Fruit fly (Drosophila melanogaster) whole organism, embryonic: ENCODE results near the gene CG13409.

Experiments used
- B-H1 ChIP-seq: fragments of 200-800 bp; sonication (Bioruptor generic); IDR thresholded peaks from 3 replicates; pipeline ENCODE4 v1.3.6; 2022; ENCODE audit warnings: missing biosample characterization, missing genetic modification characterization
- Bgb ChIP-seq: fragments of 200-800 bp; sonication (Bioruptor generic); IDR thresholded peaks from 2 replicates; pipeline ENCODE4 v1.3.6; 2022; ENCODE audit warnings: missing biosample characterization, missing genetic modification characterization; ENCODE audit not compliant: partially characterized antibody
- CG10209 ChIP-seq: fragments of 200-800 bp; sonication (Bioruptor generic); optimal IDR thresholded peaks from 3 replicates; lab custom pipeline; 2017; ENCODE audit warnings: missing biosample characterization, mild to moderate bottlenecking, missing genetic modification characterization, missing genetic modification reagents
- CG10267 ChIP-seq: fragments of 200-800 bp; sonication (Bioruptor generic); optimal IDR thresholded peaks from 2 replicates; lab custom pipeline; 2018; ENCODE audit warnings: missing biosample characterization, mild to moderate bottlenecking, missing genetic modification characterization, moderate library complexity
- CG10366 ChIP-seq: fragments of 200-800 bp; sonication (Bioruptor generic); IDR thresholded peaks from 2 replicates; pipeline ENCODE4 v1.3.6; 2022; ENCODE audit warnings: missing biosample characterization, missing genetic modification characterization
- CG10543 ChIP-seq: fragments of 200-800 bp; sonication (Bioruptor generic); optimal IDR thresholded peaks from 3 replicates; lab custom pipeline; 2017; ENCODE audit warnings: missing biosample characterization, mild to moderate bottlenecking, missing genetic modification characterization, moderate library complexity
- CG11456 ChIP-seq: fragments of 200-800 bp; sonication (Bioruptor generic); IDR thresholded peaks from 3 replicates; pipeline ENCODE4 v1.3.6; 2022; ENCODE audit warnings: missing biosample characterization, missing genetic modification characterization
- CG13296 ChIP-seq: fragments of 200-800 bp; sonication (Bioruptor generic); optimal IDR thresholded peaks from 3 replicates; lab custom pipeline; 2018; ENCODE audit warnings: missing biosample characterization, mild to moderate bottlenecking, missing genetic modification characterization
- CG14050 ChIP-seq: fragments of 200-800 bp; sonication (Bioruptor generic); IDR thresholded peaks from 3 replicates; pipeline ENCODE4 v1.3.6; 2022; ENCODE audit warnings: missing biosample characterization, missing genetic modification characterization
- CG1647 ChIP-seq: fragments of 200-800 bp; sonication (Bioruptor generic); optimal IDR thresholded peaks from 3 replicates; lab custom pipeline; 2016; ENCODE audit warnings: missing biosample characterization, missing genetic modification characterization
- CG17328 ChIP-seq: fragments of 200-800 bp; sonication (Bioruptor generic); IDR thresholded peaks from 2 replicates; pipeline ENCODE4 v1.3.6; 2022; ENCODE audit warnings: missing biosample characterization, missing genetic modification characterization
- CG17359 ChIP-seq: fragments of 200-800 bp; sonication (Bioruptor generic); optimal IDR thresholded peaks from 3 replicates; lab custom pipeline; 2018; ENCODE audit warnings: missing biosample characterization, mild to moderate bottlenecking, missing genetic modification characterization, moderate library complexity
- CG17385 ChIP-seq: fragments of 200-800 bp; sonication (Bioruptor generic); optimal IDR thresholded peaks from 3 replicates; lab custom pipeline; 2018; ENCODE audit warnings: missing biosample characterization, mild to moderate bottlenecking, missing genetic modification characterization
- CG17612 ChIP-seq: fragments of 200-800 bp; sonication (Bioruptor generic); IDR thresholded peaks from 2 replicates; pipeline ENCODE4 v1.3.6; 2022; ENCODE audit warnings: missing biosample characterization, missing genetic modification characterization
- CG18011 ChIP-seq: fragments of 200-800 bp; sonication (Bioruptor generic); optimal IDR thresholded peaks from 2 replicates; lab custom pipeline; 2017; ENCODE audit warnings: missing biosample characterization, missing genetic modification characterization, mild to moderate bottlenecking, moderate library complexity, missing genotype
- CG2889 ChIP-seq: fragments of 200-800 bp; sonication (Bioruptor generic); IDR thresholded peaks from 3 replicates; pipeline ENCODE4 v1.3.6; 2022; ENCODE audit warnings: missing biosample characterization, missing genetic modification characterization
- CG4854 ChIP-seq: fragments of 200-800 bp; sonication (Bioruptor generic); optimal IDR thresholded peaks from 2 replicates; lab custom pipeline; 2016; ENCODE audit warnings: missing biosample characterization, missing genetic modification characterization, inconsistent platforms
- CG6765 ChIP-seq: fragments of 200-800 bp; sonication (Bioruptor generic); optimal IDR thresholded peaks from 3 replicates; lab custom pipeline; 2017; ENCODE audit warnings: missing biosample characterization, mild to moderate bottlenecking, missing genetic modification characterization
- CG8478 ChIP-seq: fragments of >200 bp; optimal IDR thresholded peaks from 2 replicates; lab custom pipeline; 2018
- CG9797 ChIP-seq: fragments of 200-800 bp; sonication (Bioruptor generic); optimal IDR thresholded peaks from 3 replicates; lab custom pipeline; 2018; ENCODE audit warnings: missing biosample characterization, mild to moderate bottlenecking, missing genetic modification characterization
- Dll ChIP-seq: fragments of 200-800 bp; sonication (Bioruptor generic); IDR thresholded peaks from 4 replicates; pipeline ENCODE4 v1.3.6; 2022; ENCODE audit warnings: missing biosample characterization, missing genetic modification characterization; ENCODE audit not compliant: partially characterized antibody
- Doc3 ChIP-seq: fragments of 200-800 bp; sonication (Bioruptor generic); IDR thresholded peaks from 3 replicates; pipeline ENCODE4 v1.3.6; 2022; ENCODE audit warnings: missing biosample characterization, missing genetic modification characterization; ENCODE audit not compliant: partially characterized antibody
- E2f2 ChIP-seq: fragments of 200-800 bp; sonication (Bioruptor generic); IDR thresholded peaks from 2 replicates; pipeline ENCODE4 v1.3.6; 2022; ENCODE audit warnings: missing biosample characterization, missing genetic modification characterization
- MTF-1 ChIP-seq: fragments of 200-800 bp; sonication (Bioruptor generic); optimal IDR thresholded peaks from 2 replicates; lab custom pipeline; 2018; ENCODE audit warnings: missing biosample characterization, mild to moderate bottlenecking, missing genetic modification characterization, borderline replicate concordance
- Myb ChIP-seq: fragments of 200-800 bp; sonication (Bioruptor generic); optimal IDR thresholded peaks from 2 replicates; lab custom pipeline; 2016; ENCODE audit warnings: missing biosample characterization, missing genetic modification characterization
- Rfx ChIP-seq: fragments of 200-800 bp; sonication (Bioruptor generic); IDR thresholded peaks from 2 replicates; pipeline ENCODE4 v1.3.6; 2022; ENCODE audit warnings: missing biosample characterization, missing genetic modification characterization
- Sox102F ChIP-seq: fragments of 200-800 bp; sonication (Bioruptor generic); optimal IDR thresholded peaks from 2 replicates; lab custom pipeline; 2018; ENCODE audit warnings: missing biosample characterization, mild to moderate bottlenecking, missing genetic modification characterization, moderate library complexity
- amos ChIP-seq: fragments of 200-800 bp; sonication (Bioruptor generic); IDR thresholded peaks from 2 replicates; pipeline ENCODE4 v1.3.6; 2022; ENCODE audit warnings: missing biosample characterization, missing genetic modification characterization; ENCODE audit not compliant: partially characterized antibody
- ara ChIP-seq: fragments of 200-800 bp; sonication (Bioruptor generic); IDR thresholded peaks from 2 replicates; pipeline ENCODE4 v1.3.6; 2022; ENCODE audit warnings: missing biosample characterization, missing genetic modification characterization
- da ChIP-seq: fragments of 200-800 bp; sonication (Bioruptor generic); optimal IDR thresholded peaks from 2 replicates; lab custom pipeline; 2016; ENCODE audit warnings: missing biosample characterization, missing genetic modification characterization
- dysf ChIP-seq: fragments of 200-800 bp; sonication (Bioruptor generic); IDR thresholded peaks from 3 replicates; pipeline ENCODE4 v1.3.6; 2022; ENCODE audit warnings: missing biosample characterization, missing genetic modification characterization
- gcm2 ChIP-seq: fragments of 200-800 bp; sonication (Bioruptor generic); optimal IDR thresholded peaks from 2 replicates; lab custom pipeline; 2016; ENCODE audit warnings: missing biosample characterization, missing genetic modification characterization
- ind ChIP-seq: fragments of 200-800 bp; sonication (Bioruptor generic); optimal IDR thresholded peaks from 3 replicates; lab custom pipeline; 2016; ENCODE audit warnings: missing biosample characterization, missing genetic modification characterization
- jing ChIP-seq: fragments of 200-800 bp; sonication (Bioruptor generic); optimal IDR thresholded peaks from 2 replicates; lab custom pipeline; 2018; ENCODE audit warnings: missing biosample characterization, mild to moderate bottlenecking, missing genetic modification characterization
- jumu ChIP-seq: fragments of 200-800 bp; sonication (Bioruptor generic); optimal IDR thresholded peaks from 3 replicates; lab custom pipeline; 2016; ENCODE audit warnings: missing biosample characterization, missing genetic modification characterization
- ken ChIP-seq: fragments of 200-800 bp; sonication (Bioruptor generic); IDR thresholded peaks from 3 replicates; pipeline ENCODE4 v1.3.6; 2022; ENCODE audit warnings: missing biosample characterization, missing genetic modification characterization
- lbe ChIP-seq: fragments of 200-800 bp; sonication (Bioruptor generic); optimal IDR thresholded peaks from 2 replicates; lab custom pipeline; 2016; ENCODE audit warnings: missing biosample characterization, mild to moderate bottlenecking, missing genetic modification characterization
- lola ChIP-seq, 3 experiments: fragments of >200 bp in 2 of 3; fragments of 200-800 bp in 1 of 3; sonication (Bioruptor generic) in 1 of 3; optimal IDR thresholded peaks; 2 replicates each; lab custom pipeline; 2017 to 2019; ENCODE audit warnings: missing biosample characterization in 3 of 3, missing genetic modification characterization in 3 of 3, mild to moderate bottlenecking in 1 of 3, moderate library complexity in 1 of 3
- mld ChIP-seq: fragments of 200-800 bp; sonication (Bioruptor generic); IDR thresholded peaks from 3 replicates; pipeline ENCODE4 v1.3.6; 2022; ENCODE audit warnings: missing biosample characterization, missing genetic modification characterization; ENCODE audit not compliant: partially characterized antibody
- nom ChIP-seq: fragments of 200-800 bp; sonication (Bioruptor generic); optimal IDR thresholded peaks from 2 replicates; lab custom pipeline; 2017; ENCODE audit warnings: missing biosample characterization, missing genetic modification characterization, mild to moderate bottlenecking, moderate library complexity, missing genetic modification reagents
- pho ChIP-seq: fragments of 200-800 bp; sonication (Bioruptor generic); optimal IDR thresholded peaks from 2 replicates; lab custom pipeline; 2016; ENCODE audit warnings: missing biosample characterization, missing genetic modification characterization
- prd ChIP-seq, 3 experiments: fragments of >200 bp in 2 of 3; fragments of 200-800 bp in 1 of 3; sonication (Bioruptor generic) in 1 of 3; optimal IDR thresholded peaks in 2 of 3; IDR thresholded peaks in 1 of 3; 2 replicates in 2 of 3; 3 replicates in 1 of 3; pipeline versions ENCODE4 v1.3.6 to Lab custom; 2017 to 2022; ENCODE audit warnings: missing biosample characterization in 1 of 3, missing genetic modification characterization in 1 of 3
- salm ChIP-seq: fragments of 200-800 bp; sonication (Bioruptor generic); optimal IDR thresholded peaks from 2 replicates; lab custom pipeline; 2018; ENCODE audit warnings: missing biosample characterization, mild to moderate bottlenecking, missing genetic modification characterization
- sc ChIP-seq, 3 experiments: fragments of >200 bp in 2 of 3; fragments of 200-800 bp in 1 of 3; sonication (Bioruptor generic) in 1 of 3; optimal IDR thresholded peaks; 2 replicates in 2 of 3; 3 replicates in 1 of 3; lab custom pipeline; 2017; ENCODE audit warnings: mild to moderate bottlenecking in 1 of 3, missing biosample characterization in 1 of 3, missing genetic modification characterization in 1 of 3, missing genetic modification reagents in 1 of 3
- tap ChIP-seq: fragments of 200-800 bp; optimal IDR thresholded peaks from 3 replicates; lab custom pipeline; 2019; ENCODE audit warnings: missing biosample characterization, mild to moderate bottlenecking, missing genetic modification characterization, moderate library complexity
- unc-4 ChIP-seq: fragments of 200-800 bp; sonication (Bioruptor generic); IDR thresholded peaks from 2 replicates; pipeline ENCODE4 v1.3.6; 2022; ENCODE audit warnings: missing biosample characterization, missing genetic modification characterization; ENCODE audit not compliant: partially characterized antibody
- z ChIP-seq: fragments of 200-800 bp; sonication (Bioruptor generic); IDR thresholded peaks from 3 replicates; pipeline ENCODE4 v1.3.6; 2022; ENCODE audit warnings: missing biosample characterization, missing genetic modification characterization

Gene CG13409

DNA sequence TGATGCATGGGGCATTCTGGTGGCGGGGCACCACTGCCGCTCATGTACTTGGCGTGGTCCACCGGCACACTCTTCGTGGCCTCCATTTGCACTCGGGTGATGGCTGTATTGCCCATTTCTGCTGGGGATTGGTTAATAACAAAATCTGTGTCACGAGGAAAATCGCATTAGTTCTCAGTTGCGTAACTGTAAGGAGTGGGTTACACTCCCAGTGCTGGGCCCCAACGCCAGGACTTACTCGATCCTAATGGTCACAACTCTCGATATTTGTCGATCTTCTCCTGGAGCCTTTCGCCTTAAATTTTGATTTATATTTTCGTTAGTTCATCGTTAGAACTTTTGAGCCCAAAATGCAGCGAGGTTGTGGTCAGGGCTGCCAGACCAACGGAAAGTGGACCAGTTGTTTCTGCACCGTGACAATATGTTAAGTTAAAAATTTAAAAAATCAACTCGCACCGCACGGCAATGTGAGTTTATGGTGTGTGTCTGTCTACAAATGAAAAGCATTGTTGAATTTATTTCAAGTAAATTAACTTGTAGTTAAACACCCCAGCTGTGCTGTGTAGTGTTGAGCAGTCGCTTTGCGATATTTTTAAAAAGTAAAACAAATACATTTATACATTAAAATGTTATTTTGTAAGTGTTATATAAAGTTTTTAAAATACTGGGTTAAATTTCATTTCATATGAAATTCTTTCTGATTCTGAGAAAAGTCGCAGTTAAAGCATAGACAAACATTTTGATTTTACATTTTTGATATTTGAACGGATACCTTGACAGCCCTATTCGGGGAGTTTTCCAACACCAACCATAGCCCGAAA, 4.6 kb downstream of the CG13409 start, which contains the start of the genes Cchl and ND-42 (continued):
- TF ChIP-seq CG6765 (GFP tag; lab: Kevin White, UChicago) (peak; percentile 61), CG18011 (GFP tag; lab: Kevin White, UChicago) (peak; percentile 77), sc (optimal IDR thresholded peaks at IDR 0.05; lab: Kevin White, UChicago) (no peak), sc (GFP tag; optimal IDR thresholded peaks at IDR 0.05; lab: Kevin White, UChicago) (peak; percentile 68), CG17612 (GFP tag; lab: Robert Waterston, UW) (no peak), CG8478 (lab: Kevin White, UChicago) (no peak), CG11456 (GFP tag; lab: Robert Waterston, UW) (peak; percentile 67), CG17359 (peak; percentile 72), B-H1 (peak; percentile 37; the same call in 2 of the 3 replicates), Sox102F (peak; percentile 81), CG1647 (peak; percentile 65), CG17328 (peak; percentile 69), CG13296 (GFP tag; lab: Kevin White, UChicago) (peak; percentile 80), dysf (peak; percentile 74; the same call in 2 of the 3 replicates), Dll (peak; percentile 81), CG10267 (peak; percentile 97), mld (GFP tag; lab: Robert Waterston, UW) (no peak), prd (optimal IDR thresholded peaks at IDR 0.05; lab: Kevin White, UChicago) (no peak), prd (GFP tag; IDR thresholded peaks at IDR 0.05; lab: Robert Waterston, UW) (peak; percentile 81), Bgb (GFP tag; lab: Robert Waterston, UW) (peak; percentile 32; the same call in 1 of the 2 replicates), CG10209 (GFP tag; lab: Kevin White, UChicago) (peak; percentile 81), jing (GFP tag; lab: Kevin White, UChicago) (no peak), ara (GFP tag; lab: Robert Waterston, UW) (no peak; the same call in none of the 2 replicates), CG14050 (GFP tag; lab: Robert Waterston, UW) (peak; percentile 30; the same call in 2 of the 3 replicates), CG17385 (GFP tag; lab: Kevin White, UChicago) (peak; percentile 82), CG10543 (peak; percentile 88), unc-4 (GFP tag; lab: Robert Waterston, UW) (peak; percentile 60), ind (GFP tag; lab: Kevin White, UChicago) (peak; percentile 85), CG10366 (GFP tag; lab: Robert Waterston, UW) (peak; percentile 55), gcm2 (GFP tag; lab: Kevin White, UChicago) (peak; percentile 26), Doc3 (GFP tag; lab: Robert Waterston, UW) (peak; percentile 63), Myb (GFP tag; lab: Kevin White, UChicago) (peak; percentile 55), MTF-1 (GFP tag; lab: Kevin White, UChicago) (peak; percentile 23), CG4854 (GFP tag; lab: Kevin White, UChicago) (peak; percentile 54), E2f2 (GFP tag; lab: Robert Waterston, UW) (peak; percentile 52), nom (GFP tag; lab: Kevin White, UChicago) (peak; percentile 56), Rfx (peak; percentile 79), pho (GFP tag; lab: Kevin White, UChicago) (peak; percentile 57), salm (peak; percentile 5), jumu (GFP tag; lab: Kevin White, UChicago) (peak; percentile 61), ken (GFP tag; lab: Robert Waterston, UW) (no peak), CG2889 (GFP tag; lab: Robert Waterston, UW) (no peak), lola (GFP tag; optimal IDR thresholded peaks at IDR 0.05; lab: Kevin White, UChicago) (peak in 1 of 3 experiments; percentile 81), z (no peak), CG9797 (peak; percentile 37), da (GFP tag; lab: Kevin White, UChicago) (peak; percentile 2), amos (GFP tag; lab: Robert Waterston, UW) (peak; percentile 52), tap (tag; lab: Kevin White, UChicago) (no peak), lbe (GFP tag; lab: Kevin White, UChicago) (peak; percentile 59)
